Worm (Caenorhabditis elegans) whole organism, L4 larva: Measurements from ENCODE around the gene Y44A6C.2.
A peak's percentile ranks its signal among the peaks of the same experiment; 100 is the strongest.

Experiments used
- F26F4.8 ChIP-seq: fragments of 200-800 bp; sonication (Bioruptor generic); conservative IDR thresholded peaks from 2 replicates; pipeline ENCODE4 v1.3.6; 2022; ENCODE audit warnings: missing genetic modification characterization, missing compliant biosample characterization
- F49E8.2 ChIP-seq: sonication (generic microtip); optimal IDR thresholded peaks from 2 replicates; lab custom pipeline; 2016; ENCODE audit warnings: missing compliant biosample characterization, mild to moderate bottlenecking, missing genetic modification characterization, borderline replicate concordance
- T20F7.1 ChIP-seq: fragments of 200-800 bp; sonication (Bioruptor generic); optimal IDR thresholded peaks from 2 replicates; lab custom pipeline; 2018; ENCODE audit warnings: mild to moderate bottlenecking, missing genetic modification characterization, missing compliant biosample characterization
- Y48G9A.11 ChIP-seq: fragments of 200-800 bp; sonication (Bioruptor generic); IDR thresholded peaks from 2 replicates; pipeline ENCODE4 v1.3.6; 2022; ENCODE audit warnings: missing genetic modification reagents, missing genetic modification characterization, missing compliant biosample characterization
- Y5F2A.4 ChIP-seq: fragments of 200-800 bp; sonication (Bioruptor generic); optimal IDR thresholded peaks from 2 replicates; lab custom pipeline; 2018; ENCODE audit warnings: mild to moderate bottlenecking, missing genetic modification characterization, missing compliant biosample characterization
- ZK337.2 ChIP-seq: fragments of 200-800 bp; sonication (Bioruptor generic); IDR thresholded peaks from 2 replicates; pipeline ENCODE4 v1.3.6; 2022; ENCODE audit warnings: missing genetic modification reagents, missing genetic modification characterization, missing compliant biosample characterization
- ZK546.5 ChIP-seq, 2 experiments: sonication (generic microtip); optimal IDR thresholded peaks; 2 replicates each; lab custom pipeline; 2017; ENCODE audit warnings: missing biosample characterization in 2 of 2, missing genetic modification characterization in 2 of 2
- aha-1 ChIP-seq: fragments of 150-350 bp; peaks from one replicate; lab custom pipeline; 2014; ENCODE audit warnings: missing biosample characterization, missing genetic modification characterization
- arid-1 ChIP-seq: fragments of 200-800 bp; sonication (Bioruptor generic); conservative IDR thresholded peaks from 2 replicates; pipeline ENCODE4 v1.3.6; 2022; ENCODE audit warnings: missing genetic modification reagents, missing genetic modification characterization, missing compliant biosample characterization
- ceh-28 ChIP-seq: fragments of 150-350 bp; optimal IDR thresholded peaks from 2 replicates; lab custom pipeline; 2014; ENCODE audit warnings: missing biosample characterization, missing genetic modification reagents, missing genetic modification characterization
- ceh-44 ChIP-seq: fragments of 200-800 bp; sonication (Bioruptor generic); IDR thresholded peaks from 2 replicates; pipeline ENCODE4 v1.3.6; 2022; ENCODE audit warnings: missing genetic modification reagents, missing genetic modification characterization, missing compliant biosample characterization
- ceh-62 ChIP-seq: sonication (generic microtip); optimal IDR thresholded peaks from 2 replicates; lab custom pipeline; 2017; ENCODE audit warnings: missing biosample characterization, missing genetic modification characterization
- ceh-82 ChIP-seq: sonication (generic microtip); optimal IDR thresholded peaks from 2 replicates; lab custom pipeline; 2017; ENCODE audit warnings: missing biosample characterization, missing genetic modification characterization
- daf-12 ChIP-seq: fragments of 150-350 bp; optimal IDR thresholded peaks from 2 replicates; lab custom pipeline; 2014; ENCODE audit warnings: missing biosample characterization, missing genetic modification reagents, missing genetic modification characterization
- dmd-8 ChIP-seq: fragments of 200-800 bp; sonication (Bioruptor generic); IDR thresholded peaks from 2 replicates; pipeline ENCODE4 v1.3.6; 2022; ENCODE audit warnings: missing genetic modification characterization, missing compliant biosample characterization
- dmd-9 ChIP-seq: fragments of 200-800 bp; sonication (Bioruptor generic); IDR thresholded peaks from 2 replicates; pipeline ENCODE4 v1.3.6; 2022; ENCODE audit warnings: missing genetic modification reagents, missing genetic modification characterization, missing compliant biosample characterization
- egl-43 ChIP-seq: fragments of 200-800 bp; sonication (Bioruptor generic); IDR thresholded peaks from 2 replicates; pipeline ENCODE4 v1.3.6; 2022; ENCODE audit warnings: missing genetic modification reagents, missing genetic modification characterization, missing compliant biosample characterization
- fkh-10 ChIP-seq: fragments of 150-350 bp; optimal IDR thresholded peaks from 2 replicates; lab custom pipeline; 2014; ENCODE audit warnings: missing biosample characterization, missing genetic modification reagents, missing genetic modification characterization
- gei-8 ChIP-seq: fragments of 200-800 bp; sonication (Bioruptor generic); optimal IDR thresholded peaks from 2 replicates; lab custom pipeline; 2018; ENCODE audit warnings: mild to moderate bottlenecking, missing genetic modification characterization, missing compliant biosample characterization
- hlh-11 ChIP-seq: fragments of 200-800 bp; sonication (Bioruptor generic); optimal IDR thresholded peaks from 2 replicates; lab custom pipeline; 2018; ENCODE audit warnings: mild to moderate bottlenecking, missing genetic modification characterization, missing compliant biosample characterization
- hmg-1.1 ChIP-seq: fragments of 200-800 bp; sonication (Bioruptor generic); IDR thresholded peaks from 2 replicates; pipeline ENCODE4 v1.3.6; 2022; ENCODE audit warnings: missing genetic modification reagents, missing genetic modification characterization, missing compliant biosample characterization
- jun-1 ChIP-seq: fragments of 150-350 bp; optimal IDR thresholded peaks from 2 replicates; lab custom pipeline; 2014; ENCODE audit warnings: missing biosample characterization, missing genetic modification reagents, missing genetic modification characterization
- lim-7 ChIP-seq: fragments of 200-800 bp; sonication (Bioruptor generic); IDR thresholded peaks from 2 replicates; pipeline ENCODE4 v1.3.6; 2022; ENCODE audit warnings: missing genetic modification characterization, missing compliant biosample characterization
- lin-39 ChIP-seq: fragments of 150-350 bp; optimal IDR thresholded peaks from 2 replicates; lab custom pipeline; 2014; ENCODE audit warnings: missing biosample characterization, missing genetic modification reagents, missing genetic modification characterization
- madf-9 ChIP-seq: fragments of 200-800 bp; sonication (Bioruptor generic); conservative IDR thresholded peaks from 2 replicates; pipeline ENCODE4 v1.3.6; 2022; ENCODE audit warnings: missing genetic modification reagents, missing genetic modification characterization, missing compliant biosample characterization
- mep-1 ChIP-seq: fragments of 150-350 bp; sonication (generic microtip); optimal IDR thresholded peaks from 3 replicates; lab custom pipeline; 2014; ENCODE audit warnings: missing biosample characterization, missing genetic modification characterization
- nhr-11 ChIP-seq: fragments of 150-350 bp; optimal IDR thresholded peaks from 2 replicates; lab custom pipeline; 2014; ENCODE audit warnings: missing biosample characterization, missing genetic modification characterization
- nhr-111 ChIP-seq: fragments of 200-800 bp; sonication (Bioruptor generic); optimal IDR thresholded peaks from 2 replicates; lab custom pipeline; 2018; ENCODE audit warnings: mild to moderate bottlenecking, missing genetic modification characterization, missing compliant biosample characterization
- nhr-25 ChIP-seq: sonication (generic microtip); optimal IDR thresholded peaks from 2 replicates; lab custom pipeline; 2017; ENCODE audit warnings: missing genetic modification characterization, mild to moderate bottlenecking, missing compliant biosample characterization, antibody characterized with exemption, moderate library complexity, borderline replicate concordance; ENCODE audit not compliant: insufficient read depth
- nhr-42 ChIP-seq: fragments of 200-800 bp; sonication (Bioruptor generic); IDR thresholded peaks from 2 replicates; pipeline ENCODE4 v1.3.6; 2022; ENCODE audit warnings: missing genetic modification characterization, missing compliant biosample characterization
- nhr-48 ChIP-seq: sonication (generic microtip); optimal IDR thresholded peaks from 2 replicates; lab custom pipeline; 2016; ENCODE audit warnings: mild to moderate bottlenecking, missing genetic modification characterization, missing compliant biosample characterization
- nhr-6 ChIP-seq: fragments of 150-350 bp; optimal IDR thresholded peaks from 2 replicates; lab custom pipeline; 2014; ENCODE audit warnings: missing biosample characterization, missing genetic modification characterization
- php-3 ChIP-seq: fragments of 200-800 bp; sonication (Bioruptor generic); IDR thresholded peaks from 2 replicates; pipeline ENCODE4 v1.3.6; 2022; ENCODE audit warnings: missing genetic modification reagents, missing genetic modification characterization, missing compliant biosample characterization
- pqm-1 ChIP-seq: sonication (generic microtip); optimal IDR thresholded peaks from 2 replicates; lab custom pipeline; 2017; ENCODE audit warnings: missing biosample characterization, missing genetic modification characterization
- set-16 ChIP-seq: fragments of 200-800 bp; sonication (Bioruptor generic); IDR thresholded peaks from 2 replicates; pipeline ENCODE4 v1.3.6; 2022; ENCODE audit warnings: missing genetic modification reagents, missing genetic modification characterization, missing compliant biosample characterization
- skn-1 ChIP-seq: fragments of 150-350 bp; optimal IDR thresholded peaks from 2 replicates; lab custom pipeline; 2014; ENCODE audit warnings: missing biosample characterization, missing genetic modification characterization
- snpc-4 ChIP-seq: fragments of 150-350 bp; optimal IDR thresholded peaks from 2 replicates; lab custom pipeline; 2014; ENCODE audit warnings: missing biosample characterization, missing genetic modification characterization
- spr-1 ChIP-seq: sonication (generic microtip); optimal IDR thresholded peaks from 2 replicates; lab custom pipeline; 2016; ENCODE audit warnings: mild to moderate bottlenecking, missing genetic modification characterization, missing compliant biosample characterization
- spr-3 ChIP-seq: fragments of 200-800 bp; sonication (Bioruptor generic); optimal IDR thresholded peaks from 2 replicates; lab custom pipeline; 2018; ENCODE audit warnings: mild to moderate bottlenecking, missing genetic modification characterization, missing compliant biosample characterization
- tag-97 ChIP-seq: fragments of 200-800 bp; sonication (Bioruptor generic); IDR thresholded peaks from 2 replicates; pipeline ENCODE4 v1.3.6; 2022; ENCODE audit warnings: missing genetic modification characterization, missing compliant biosample characterization
- tra-1 ChIP-seq: fragments of 200-800 bp; sonication (Bioruptor generic); IDR thresholded peaks from 2 replicates; pipeline ENCODE4 v1.3.6; 2022; ENCODE audit warnings: missing genetic modification reagents, missing genetic modification characterization, missing compliant biosample characterization
- unc-130 ChIP-seq: sonication (generic microtip); optimal IDR thresholded peaks from 2 replicates; lab custom pipeline; 2016; ENCODE audit warnings: missing genetic modification reagents, missing genetic modification characterization, missing compliant biosample characterization
- unc-62 ChIP-seq, 3 experiments: fragments of 150-350 bp in 1 of 3; sonication (generic microtip); optimal IDR thresholded peaks in 2 of 3; peaks in 1 of 3; 1 replicate in 1 of 3; 2 replicates in 2 of 3; lab custom pipeline; 2014 to 2017; ENCODE audit warnings: missing biosample characterization in 3 of 3, missing genetic modification characterization in 3 of 3, missing genetic modification reagents in 3 of 3, missing genotype in 1 of 3
- zag-1 ChIP-seq: fragments of 150-350 bp; optimal IDR thresholded peaks from 2 replicates; lab custom pipeline; 2014; ENCODE audit warnings: missing biosample characterization, missing genetic modification characterization
- zfp-2 ChIP-seq: sonication (generic microtip); optimal IDR thresholded peaks from 2 replicates; lab custom pipeline; 2016; ENCODE audit warnings: mild to moderate bottlenecking, missing genetic modification characterization, missing compliant biosample characterization
- zfp-3 ChIP-seq: fragments of 200-800 bp; sonication (Bioruptor generic); conservative IDR thresholded peaks from 2 replicates; pipeline ENCODE4 v1.3.6; 2022; ENCODE audit warnings: missing genetic modification reagents, missing genetic modification characterization, missing compliant biosample characterization

Y44A6C.2 gene

DNA sequence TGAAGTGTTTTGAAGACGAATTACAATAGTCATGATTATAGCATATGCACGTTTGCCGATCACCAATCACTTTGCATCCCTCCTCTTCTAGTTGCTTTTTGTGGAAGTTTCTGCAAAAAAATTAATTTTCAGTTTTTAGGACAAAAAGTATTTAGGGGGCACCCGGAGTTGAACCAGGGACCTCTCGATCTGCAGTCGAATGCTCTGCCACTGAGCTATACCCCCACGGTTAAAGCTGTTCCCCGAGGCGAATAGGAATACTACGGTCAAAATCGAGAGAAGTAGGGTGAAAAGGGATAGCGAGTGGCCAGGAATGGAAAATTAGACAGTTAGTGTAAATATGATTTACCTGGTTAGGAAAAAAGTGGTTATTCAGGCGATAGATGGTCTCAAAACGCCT is 28.1 kb upstream of the Y44A6C.2 start (continued):
- TF ChIP-seq ceh-62 (no peak), arid-1 (GFP tag; lab: Robert Waterston, UW) (peak; percentile 85), tra-1 (GFP tag; lab: Robert Waterston, UW) (peak; percentile 83), ceh-44 (GFP tag; lab: Robert Waterston, UW) (peak; percentile 89), egl-43 (peak; percentile 95), gei-8 (GFP tag; lab: Kevin White, UChicago) (peak; percentile 67), dmd-9 (GFP tag; lab: Robert Waterston, UW) (peak; percentile 29; the same call in 1 of the 2 replicates), Y48G9A.11 (peak; percentile 80), ceh-28 (tag; lab: Kevin White, UChicago) (no peak), tag-97 (GFP tag; lab: Robert Waterston, UW) (no peak), hlh-11 (peak; percentile 47), nhr-48 (tag; lab: Kevin White, UChicago) (peak; percentile 38), lin-39 (tag; lab: Kevin White, UChicago) (no peak), nhr-25 (tag; lab: Kevin White, UChicago) (peak; percentile 40), daf-12 (tag; lab: Kevin White, UChicago) (no peak), madf-9 (GFP tag; lab: Robert Waterston, UW) (peak; percentile 61; the same call in 1 of the 2 replicates), php-3 (GFP tag; lab: Robert Waterston, UW) (peak; percentile 51; the same call in 1 of the 2 replicates), pqm-1 (tag; lab: Kevin White, UChicago) (no peak), ZK337.2 (peak; percentile 68; the same call in 1 of the 2 replicates), zfp-3 (GFP tag; lab: Robert Waterston, UW) (no peak), ceh-82 (no peak), T20F7.1 (GFP tag; lab: Kevin White, UChicago) (peak; percentile 41), dmd-8 (GFP tag; lab: Robert Waterston, UW) (peak; percentile 90), skn-1 (no peak), spr-1 (peak; percentile 53), jun-1 (tag; lab: Kevin White, UChicago) (peak; percentile 19), unc-62 (GFP tag; optimal IDR thresholded peaks at IDR 0.05 in 1 of 2; lab: Kevin White, UChicago) (no peak), unc-62 (tag; optimal IDR thresholded peaks at IDR 0.05; lab: Kevin White, UChicago) (no peak), set-16 (GFP tag; lab: Robert Waterston, UW) (no peak; the same call in 1 of the 2 replicates), spr-3 (GFP tag; lab: Kevin White, UChicago) (peak; percentile 36), snpc-4 (tag; lab: Kevin White, UChicago) (no peak), unc-130 (no peak), F49E8.2 (peak; percentile 16)

- TF ChIP-seq zag-1 (tag; lab: Kevin White, UChicago): no peak
- peak; percentile 42 for TF ChIP-seq aha-1 (tag; lab: Kevin White, UChicago)
Measured at ce11 chrV:20698266-20698665, 23.8 kb upstream of the Y44A6C.2 start, which contains the start of gene F53F8.7. F53F8.7 (minus strand) TSS chrV:20698366.

DNA sequence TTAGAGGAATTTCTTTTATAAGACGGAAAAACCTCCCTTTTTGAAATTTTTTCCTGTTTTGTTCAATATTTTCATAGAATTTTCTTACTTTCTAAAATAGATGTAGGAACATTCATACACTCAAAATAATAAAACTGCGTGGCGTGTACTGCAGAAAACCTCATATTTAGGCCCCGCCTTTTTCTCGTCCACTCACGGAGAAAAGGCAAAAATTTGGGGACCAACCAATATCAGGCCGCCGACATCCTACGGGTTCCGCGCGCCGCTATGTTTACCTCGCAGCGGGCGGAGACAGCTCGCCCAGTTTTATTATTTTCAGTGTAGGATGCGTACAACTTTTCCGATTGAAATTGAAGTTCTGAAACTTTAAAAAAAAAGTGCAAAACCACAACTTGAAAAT is 23.2 kb upstream of the Y44A6C.2 start:
- TF ChIP-seq snpc-4 (tag; lab: Kevin White, UChicago): peak; percentile 23
- TF ChIP-seq Y48G9A.11: peak; percentile 9; the same call in 1 of the 2 replicates
- peak; percentile 18 for TF ChIP-seq F49E8.2

- peak; percentile 31; the same call in 1 of the 2 replicates for TF ChIP-seq hmg-1.1 (GFP tag; lab: Robert Waterston, UW)
- peak; percentile 27 for TF ChIP-seq mep-1 (tag; lab: Kevin White, UChicago)
- no peak for TF ChIP-seq nhr-42 (GFP tag; lab: Robert Waterston, UW)
- TF ChIP-seq lim-7 (GFP tag; lab: Robert Waterston, UW): no peak
- no peak for TF ChIP-seq Y5F2A.4 (GFP tag; lab: Kevin White, UChicago)
- TF ChIP-seq zfp-2: no peak
- no peak for TF ChIP-seq F26F4.8 (GFP tag; lab: Robert Waterston, UW)
- no peak for TF ChIP-seq snpc-4 (tag; lab: Kevin White, UChicago)
- TF ChIP-seq nhr-111 (GFP tag; lab: Kevin White, UChicago): no peak
- TF ChIP-seq nhr-6 (tag; lab: Kevin White, UChicago): peak; percentile 29
- peak; percentile 96 for TF ChIP-seq T20F7.1 (GFP tag; lab: Kevin White, UChicago)
- no peak for TF ChIP-seq nhr-11 (tag; lab: Kevin White, UChicago)
- no peak for TF ChIP-seq madf-9 (GFP tag; lab: Robert Waterston, UW)
- TF ChIP-seq fkh-10 (GFP tag; lab: Kevin White, UChicago): no peak
- TF ChIP-seq ceh-28 (tag; lab: Kevin White, UChicago): no peak
- TF ChIP-seq ZK546.5 (tag; optimal IDR thresholded peaks at IDR 0.05; lab: Kevin White, UChicago): no peak
- TF ChIP-seq tra-1 (GFP tag; lab: Robert Waterston, UW): no peak
- peak; percentile 97 for TF ChIP-seq Y48G9A.11
Measured at ce11 chrV:20703998-20704572, 17.9 kb upstream of the Y44A6C.2 start, which contains the start of the genes F53F8.5 and F53F8.6. F53F8.5 (minus strand) TSS chrV:20704049. F53F8.6 (plus strand) TSS chrV:20704227.
